Worm (Caenorhabditis elegans) whole organism, L4 larva: ENCODE measurements around the gene C18E9.5.

Experiments used
- D1046.2 ChIP-seq: fragments of 200-800 bp; sonication (Bioruptor generic); IDR thresholded peaks from 2 replicates; pipeline ENCODE4 v1.3.6; 2022; ENCODE audit warnings: missing genetic modification characterization, missing compliant biosample characterization
- F49E8.2 ChIP-seq: sonication (generic microtip); optimal IDR thresholded peaks from 2 replicates; lab custom pipeline; 2016; ENCODE audit warnings: missing compliant biosample characterization, mild to moderate bottlenecking, missing genetic modification characterization, borderline replicate concordance
- T26A8.4 ChIP-seq: fragments of 200-800 bp; sonication (Bioruptor generic); IDR thresholded peaks from 2 replicates; pipeline ENCODE4 v1.3.6; 2022; ENCODE audit warnings: missing genetic modification characterization, missing compliant biosample characterization
- Y105C5A.15 ChIP-seq: fragments of 200-800 bp; sonication (Bioruptor generic); IDR thresholded peaks from 2 replicates; pipeline ENCODE4 v1.3.6; 2022; ENCODE audit warnings: missing genetic modification characterization, missing compliant biosample characterization
- Y48G9A.11 ChIP-seq: fragments of 200-800 bp; sonication (Bioruptor generic); IDR thresholded peaks from 2 replicates; pipeline ENCODE4 v1.3.6; 2022; ENCODE audit warnings: missing genetic modification reagents, missing genetic modification characterization, missing compliant biosample characterization
- ZK546.5 ChIP-seq, 2 experiments: sonication (generic microtip); optimal IDR thresholded peaks; 2 replicates each; lab custom pipeline; 2017; ENCODE audit warnings: missing biosample characterization in 2 of 2, missing genetic modification characterization in 2 of 2
- aha-1 ChIP-seq: fragments of 150-350 bp; peaks from one replicate; lab custom pipeline; 2014; ENCODE audit warnings: missing biosample characterization, missing genetic modification characterization
- arid-1 ChIP-seq: fragments of 200-800 bp; sonication (Bioruptor generic); conservative IDR thresholded peaks from 2 replicates; pipeline ENCODE4 v1.3.6; 2022; ENCODE audit warnings: missing genetic modification reagents, missing genetic modification characterization, missing compliant biosample characterization
- ceh-32 ChIP-seq: sonication (generic microtip); optimal IDR thresholded peaks from 2 replicates; lab custom pipeline; 2016; ENCODE audit warnings: mild to moderate bottlenecking, missing genetic modification characterization, missing compliant biosample characterization; ENCODE audit not compliant: poor library complexity
- ceh-44 ChIP-seq: fragments of 200-800 bp; sonication (Bioruptor generic); IDR thresholded peaks from 2 replicates; pipeline ENCODE4 v1.3.6; 2022; ENCODE audit warnings: missing genetic modification reagents, missing genetic modification characterization, missing compliant biosample characterization
- ceh-82 ChIP-seq: sonication (generic microtip); optimal IDR thresholded peaks from 2 replicates; lab custom pipeline; 2017; ENCODE audit warnings: missing biosample characterization, missing genetic modification characterization
- cey-2 ChIP-seq: sonication (generic microtip); optimal IDR thresholded peaks from 3 replicates; lab custom pipeline; 2017; ENCODE audit warnings: missing genetic modification characterization, mild to moderate bottlenecking, missing compliant biosample characterization, antibody characterized with exemption, borderline replicate concordance; ENCODE audit not compliant: insufficient read depth
- daf-12 ChIP-seq: fragments of 150-350 bp; optimal IDR thresholded peaks from 2 replicates; lab custom pipeline; 2014; ENCODE audit warnings: missing biosample characterization, missing genetic modification reagents, missing genetic modification characterization
- daf-16 ChIP-seq, 3 experiments: sonication (generic microtip); optimal IDR thresholded peaks; 2 replicates each; lab custom pipeline; 2016 to 2017; ENCODE audit warnings: missing genetic modification characterization in 3 of 3, missing genetic modification reagents in 3 of 3, mild to moderate bottlenecking in 2 of 3, missing compliant biosample characterization in 2 of 3, missing biosample characterization in 1 of 3, moderate library complexity in 1 of 3
- daf-19 ChIP-seq: fragments of 200-800 bp; sonication (Bioruptor generic); conservative IDR thresholded peaks from 2 replicates; pipeline ENCODE4 v1.3.6; 2022; ENCODE audit warnings: missing genetic modification characterization, missing compliant biosample characterization
- daf-8 ChIP-seq: fragments of 200-800 bp; sonication (Bioruptor generic); IDR thresholded peaks from 2 replicates; pipeline ENCODE4 v1.3.6; 2022; ENCODE audit warnings: missing genetic modification characterization, missing compliant biosample characterization
- dmd-6 ChIP-seq: fragments of 200-800 bp; sonication (Bioruptor generic); IDR thresholded peaks from 2 replicates; pipeline ENCODE4 v1.3.6; 2022; ENCODE audit warnings: missing genetic modification reagents, missing genetic modification characterization, missing compliant biosample characterization
- dpl-1 ChIP-seq: fragments of 150-350 bp; optimal IDR thresholded peaks from 2 replicates; lab custom pipeline; 2014; ENCODE audit warnings: missing biosample characterization, missing genetic modification reagents, missing genetic modification characterization
- dve-1 ChIP-seq: sonication (generic microtip); optimal IDR thresholded peaks from 2 replicates; lab custom pipeline; 2017; ENCODE audit warnings: antibody characterized with exemption, mild to moderate bottlenecking, missing genetic modification characterization, missing compliant biosample characterization; ENCODE audit not compliant: insufficient read depth
- hlh-30 ChIP-seq: sonication (generic microtip); optimal IDR thresholded peaks from 2 replicates; lab custom pipeline; 2017; ENCODE audit warnings: antibody characterized with exemption, mild to moderate bottlenecking, missing genetic modification characterization, missing compliant biosample characterization; ENCODE audit not compliant: insufficient read depth
- hmg-1.1 ChIP-seq: fragments of 200-800 bp; sonication (Bioruptor generic); IDR thresholded peaks from 2 replicates; pipeline ENCODE4 v1.3.6; 2022; ENCODE audit warnings: missing genetic modification reagents, missing genetic modification characterization, missing compliant biosample characterization
- lin-1 ChIP-seq: fragments of 200-800 bp; sonication (Bioruptor generic); IDR thresholded peaks from 2 replicates; pipeline ENCODE4 v1.3.6; 2022; ENCODE audit warnings: missing genetic modification reagents, missing genetic modification characterization, missing compliant biosample characterization
- lin-13 ChIP-seq: fragments of 150-350 bp; optimal IDR thresholded peaks from 2 replicates; lab custom pipeline; 2014; ENCODE audit warnings: missing biosample characterization, missing genetic modification reagents, missing genetic modification characterization
- lin-39 ChIP-seq: fragments of 150-350 bp; optimal IDR thresholded peaks from 2 replicates; lab custom pipeline; 2014; ENCODE audit warnings: missing biosample characterization, missing genetic modification reagents, missing genetic modification characterization
- lsy-2 ChIP-seq, 2 experiments: fragments of 150-350 bp in 1 of 2; sonication (generic microtip) in 1 of 2; optimal IDR thresholded peaks; 2 replicates each; lab custom pipeline; 2014 to 2017; ENCODE audit warnings: missing biosample characterization in 2 of 2, missing genetic modification characterization in 2 of 2
- madf-5 ChIP-seq, 2 experiments: fragments of 200-800 bp; sonication (Bioruptor generic); IDR thresholded peaks; 2 replicates each; pipeline ENCODE4 v1.3.6; 2022; ENCODE audit warnings: missing compliant biosample characterization in 2 of 2, missing genetic modification characterization in 2 of 2
- mes-2 ChIP-seq: sonication (generic microtip); optimal IDR thresholded peaks from 2 replicates; lab custom pipeline; 2016; ENCODE audit warnings: missing genotype, mild to moderate bottlenecking, missing genetic modification characterization, missing compliant biosample characterization; ENCODE audit not compliant: poor library complexity, severe bottlenecking
- nhr-111 ChIP-seq: fragments of 200-800 bp; sonication (Bioruptor generic); optimal IDR thresholded peaks from 2 replicates; lab custom pipeline; 2018; ENCODE audit warnings: mild to moderate bottlenecking, missing genetic modification characterization, missing compliant biosample characterization
- pqm-1 ChIP-seq: sonication (generic microtip); optimal IDR thresholded peaks from 2 replicates; lab custom pipeline; 2017; ENCODE audit warnings: missing biosample characterization, missing genetic modification characterization
- saeg-2 ChIP-seq: fragments of 200-800 bp; sonication (Bioruptor generic); IDR thresholded peaks from 2 replicates; pipeline ENCODE4 v1.3.6; 2022; ENCODE audit warnings: missing genetic modification reagents, missing genetic modification characterization, missing compliant biosample characterization
- set-16 ChIP-seq: fragments of 200-800 bp; sonication (Bioruptor generic); IDR thresholded peaks from 2 replicates; pipeline ENCODE4 v1.3.6; 2022; ENCODE audit warnings: missing genetic modification reagents, missing genetic modification characterization, missing compliant biosample characterization
- skn-1 ChIP-seq: fragments of 150-350 bp; optimal IDR thresholded peaks from 2 replicates; lab custom pipeline; 2014; ENCODE audit warnings: missing biosample characterization, missing genetic modification characterization
- unc-62 ChIP-seq, 3 experiments: fragments of 150-350 bp in 1 of 3; sonication (generic microtip); optimal IDR thresholded peaks in 2 of 3; peaks in 1 of 3; 1 replicate in 1 of 3; 2 replicates in 2 of 3; lab custom pipeline; 2014 to 2017; ENCODE audit warnings: missing biosample characterization in 3 of 3, missing genetic modification characterization in 3 of 3, missing genetic modification reagents in 3 of 3, missing genotype in 1 of 3
- vab-7 ChIP-seq: fragments of 200-800 bp; sonication (Bioruptor generic); IDR thresholded peaks from 2 replicates; pipeline ENCODE4 v1.3.6; 2022; ENCODE audit warnings: missing genetic modification reagents, missing genetic modification characterization, missing compliant biosample characterization
- zip-11 ChIP-seq: fragments of 200-800 bp; sonication (Bioruptor generic); IDR thresholded peaks from 2 replicates; pipeline ENCODE4 v1.3.6; 2022; ENCODE audit warnings: missing genetic modification characterization, missing compliant biosample characterization
- zip-2 ChIP-seq: fragments of 150-350 bp; optimal IDR thresholded peaks from 2 replicates; lab custom pipeline; 2014; ENCODE audit warnings: missing biosample characterization, missing genetic modification characterization

C18E9.5 gene

ce11 chrII:9014188-9014587 is 44.4 kb downstream of the C18E9.5 start:
- TF ChIP-seq skn-1 (no peak), daf-19 (GFP tag; lab: Robert Waterston, UW) (no peak), daf-16 (GFP tag; optimal IDR thresholded peaks at IDR 0.05; lab: Kevin White, UChicago) (no peak), daf-16 (tag; optimal IDR thresholded peaks at IDR 0.05; lab: Kevin White, UChicago) (no peak), daf-8 (GFP tag; lab: Robert Waterston, UW) (no peak), lin-1 (GFP tag; lab: Robert Waterston, UW) (no peak), vab-7 (GFP tag; lab: Robert Waterston, UW) (no peak), lin-13 (no peak), hmg-1.1 (GFP tag; lab: Robert Waterston, UW) (no peak), ZK546.5 (tag; optimal IDR thresholded peaks at IDR 0.05; lab: Kevin White, UChicago) (no peak), F49E8.2 (tag; lab: Kevin White, UChicago) (no peak), ceh-82 (tag; lab: Kevin White, UChicago) (no peak), dve-1 (tag; lab: Kevin White, UChicago) (no peak), D1046.2 (no peak), Y48G9A.11 (GFP tag; lab: Robert Waterston, UW) (no peak), arid-1 (GFP tag; lab: Robert Waterston, UW) (no peak), dpl-1 (GFP tag; lab: Kevin White, UChicago) (no peak), ceh-44 (GFP tag; lab: Robert Waterston, UW) (no peak), mes-2 (no peak)

ce11 chrII:9014877-9015505 is 45.2 kb downstream of the C18E9.5 start:
- no peak for TF ChIP-seq Y105C5A.15 (GFP tag; lab: Robert Waterston, UW)
- no peak for TF ChIP-seq zip-2 (tag; lab: Kevin White, UChicago)
- no peak for TF ChIP-seq lsy-2 (tag; optimal IDR thresholded peaks at IDR 0.05; lab: Kevin White, UChicago)
- peak; percentile 59 for TF ChIP-seq aha-1 (tag; lab: Kevin White, UChicago)
- TF ChIP-seq skn-1, result no peak
- 0 out of 2 replicates have a peak, but pooled peaks have one; percentile 20 for TF ChIP-seq dmd-6
- TF ChIP-seq zip-11, result no peak
- TF ChIP-seq madf-5 (GFP tag; IDR thresholded peaks at IDR 0.05; lab: Robert Waterston, UW), result no peak
- TF ChIP-seq daf-8 (GFP tag; lab: Robert Waterston, UW), result no peak
- no peak for TF ChIP-seq arid-1 (GFP tag; lab: Robert Waterston, UW)
- TF ChIP-seq hlh-30 (tag; lab: Kevin White, UChicago), result peak; percentile 12
- no peak for TF ChIP-seq lin-39 (tag; lab: Kevin White, UChicago)
- no peak for TF ChIP-seq saeg-2 (GFP tag; lab: Robert Waterston, UW)
- no peak for TF ChIP-seq nhr-111 (GFP tag; lab: Kevin White, UChicago)
- TF ChIP-seq dve-1 (tag; lab: Kevin White, UChicago), result no peak
- TF ChIP-seq pqm-1 (tag; lab: Kevin White, UChicago), result peak; percentile 10
- no peak for TF ChIP-seq daf-12 (tag; lab: Kevin White, UChicago)

- TF ChIP-seq lsy-2 (tag; optimal IDR thresholded peaks at IDR 0.05; lab: Kevin White, UChicago), result no peak
- no peak for TF ChIP-seq T26A8.4 (GFP tag; lab: Robert Waterston, UW)
- TF ChIP-seq set-16 (GFP tag; lab: Robert Waterston, UW), result no peak
- TF ChIP-seq ceh-32, result no peak
- TF ChIP-seq cey-2 (tag; lab: Kevin White, UChicago), result no peak
- peak in 1 of 2 experiments; percentile 91 for TF ChIP-seq unc-62 (GFP tag; optimal IDR thresholded peaks at IDR 0.05 in 1 of 2; lab: Kevin White, UChicago)
- TF ChIP-seq unc-62 (tag; optimal IDR thresholded peaks at IDR 0.05; lab: Kevin White, UChicago), result no peak
Measured at ce11 chrII:9017628-9018027, 47.8 kb downstream of the C18E9.5 start.
